Worm (Caenorhabditis elegans): Measurements from ENCODE around the gene ZK512.11.

The ZK512.11 gene

DNA sequence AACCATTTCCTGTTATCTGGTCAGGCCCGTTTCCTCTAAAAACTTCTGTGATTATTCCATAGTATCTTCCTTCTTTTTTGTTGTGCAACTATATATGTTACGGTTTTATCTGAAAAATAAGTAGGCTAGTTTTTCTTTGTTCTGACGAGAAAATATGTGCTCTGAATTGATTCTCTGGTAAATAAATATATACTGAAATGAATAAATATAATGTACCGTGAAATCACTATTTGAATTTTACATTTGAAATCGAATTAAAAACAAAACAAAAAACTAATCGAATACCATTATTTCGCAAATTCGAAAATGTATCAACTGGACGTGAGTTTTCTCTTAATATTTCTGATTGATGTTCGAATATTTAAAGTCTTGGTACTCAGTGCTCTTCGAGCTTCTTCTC is 13.4 kb upstream of the ZK512.11 start, which contains the start of gene ZK512.10:
Gene ZK512.10 (plus strand): TSS at position 301 of the 400 bp plus-strand sequence.
- TF ChIP-seq B0310.2 (tag; optimal IDR thresholded peaks at IDR 0.05) (no peak), flt-1 (GFP tag; IDR thresholded peaks at IDR 0.05) (no peak), hmbx-1 (tag; optimal IDR thresholded peaks at IDR 0.05) (no peak), ceh-13 (GFP tag; optimal IDR thresholded peaks at IDR 0.05) (no peak), aly-1 (tag; optimal IDR thresholded peaks at IDR 0.05) (no peak), scrt-1 (GFP tag; IDR thresholded peaks at IDR 0.05) (no peak), F13C5.2 (tag; optimal IDR thresholded peaks at IDR 0.05) (no peak)

ce11 chrIII:9136587-9136986 is 7.4 kb upstream of the ZK512.11 start, which contains the start of gene eat-4:
Gene eat-4 (plus strand): TSS chrIII:9136887.
- TF ChIP-seq tra-4 (tag; optimal IDR thresholded peaks at IDR 0.05) = no peak
- TF ChIP-seq hmg-4 (GFP tag; optimal IDR thresholded peaks at IDR 0.05) = no peak
- no peak for TF ChIP-seq flt-1 (GFP tag; IDR thresholded peaks at IDR 0.05)
- no peak for TF ChIP-seq B0310.2 (tag; optimal IDR thresholded peaks at IDR 0.05)
- TF ChIP-seq scrt-1 (GFP tag; IDR thresholded peaks at IDR 0.05) = no peak
- no peak for TF ChIP-seq tbx-37 (GFP tag; conservative IDR thresholded peaks at IDR 0.05)
- no peak for TF ChIP-seq ceh-36 (tag; optimal IDR thresholded peaks at IDR 0.05)
- no peak for TF ChIP-seq ceh-13 (GFP tag; optimal IDR thresholded peaks at IDR 0.05)
- TF ChIP-seq aly-1 (tag; optimal IDR thresholded peaks at IDR 0.05) = no peak
- no peak for TF ChIP-seq sea-1 (GFP tag; conservative IDR thresholded peaks at IDR 0.05)
- TF ChIP-seq tbx-11 (GFP tag; IDR thresholded peaks at IDR 0.05) = no peak
- no peak for TF ChIP-seq F13C5.2 (tag; optimal IDR thresholded peaks at IDR 0.05)
- TF ChIP-seq hmbx-1 (tag; optimal IDR thresholded peaks at IDR 0.05) = no peak
- no peak for TF ChIP-seq hnd-1 (tag; optimal IDR thresholded peaks at IDR 0.05)
- TF ChIP-seq ama-1 (optimal IDR thresholded peaks at IDR 0.05) = no peak
- no peak for TF ChIP-seq ets-7 (tag; optimal IDR thresholded peaks at IDR 0.05)
- TF ChIP-seq pes-1 (GFP tag; IDR thresholded peaks at IDR 0.05) = no peak

ce11 chrIII:9138601-9139000 is 5.4 kb upstream of the ZK512.11 start, which contains the start of gene ZK512.7:
Gene ZK512.7 (minus strand): TSS chrIII:9138701.
- TF ChIP-seq ceh-13 (GFP tag; optimal IDR thresholded peaks at IDR 0.05) = no peak
- TF ChIP-seq aly-1 (tag; optimal IDR thresholded peaks at IDR 0.05) = no peak
- no peak for TF ChIP-seq hnd-1 (tag; optimal IDR thresholded peaks at IDR 0.05)
- TF ChIP-seq pes-1 (GFP tag; IDR thresholded peaks at IDR 0.05) = no peak
- TF ChIP-seq F13C5.2 (tag; optimal IDR thresholded peaks at IDR 0.05) = no peak

- TF ChIP-seq ceh-13 (GFP tag; optimal IDR thresholded peaks at IDR 0.05) (no peak), pes-1 (GFP tag; IDR thresholded peaks at IDR 0.05) (no peak), B0310.2 (tag; optimal IDR thresholded peaks at IDR 0.05) (no peak), sea-1 (GFP tag; conservative IDR thresholded peaks at IDR 0.05) (no peak), hmbx-1 (tag; optimal IDR thresholded peaks at IDR 0.05) (no peak), F13C5.2 (tag; optimal IDR thresholded peaks at IDR 0.05) (no peak), ceh-36 (tag; optimal IDR thresholded peaks at IDR 0.05) (no peak), aly-1 (tag; optimal IDR thresholded peaks at IDR 0.05) (no peak), scrt-1 (GFP tag; IDR thresholded peaks at IDR 0.05) (no peak), tbx-37 (GFP tag; conservative IDR thresholded peaks at IDR 0.05) (no peak), tra-4 (tag; optimal IDR thresholded peaks at IDR 0.05) (no peak), hmg-4 (GFP tag; optimal IDR thresholded peaks at IDR 0.05) (no peak), ama-1 (optimal IDR thresholded peaks at IDR 0.05) (no peak), tbx-11 (GFP tag; IDR thresholded peaks at IDR 0.05) (no peak), hnd-1 (tag; optimal IDR thresholded peaks at IDR 0.05) (no peak), flt-1 (GFP tag; IDR thresholded peaks at IDR 0.05) (no peak)
Measured at ce11 chrIII:9144744-9145390, 856 bp downstream of the ZK512.11 start, which contains the start of the genes ZK512.2 and ZK512.4. Gene ZK512.2 (minus strand): TSS chrIII:9144794. Gene ZK512.4 (plus strand): TSS chrIII:9145340.

DNA sequence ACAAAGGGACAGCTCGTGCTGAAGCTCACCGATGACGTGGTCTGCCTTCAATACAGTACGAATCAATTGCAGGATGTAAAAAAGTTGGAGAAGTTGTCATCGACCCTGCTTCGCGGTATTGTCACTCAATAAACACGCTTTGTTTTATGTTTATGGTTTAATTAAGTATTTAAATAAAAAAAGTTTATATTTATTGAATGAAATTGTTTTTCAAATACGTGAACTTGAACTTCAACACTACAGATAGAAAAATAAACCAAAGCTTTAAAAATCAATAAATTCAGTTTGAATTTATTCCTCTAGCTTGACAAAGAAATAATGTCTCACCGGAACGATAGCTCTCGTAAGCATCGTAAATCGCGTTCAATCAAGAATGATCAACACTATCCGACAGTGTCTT is 1.8 kb downstream of the ZK512.11 start, which contains the start of gene ZK512.8:
Gene ZK512.8 (plus strand): TSS at position 301 of the 400 bp plus-strand sequence.
- TF ChIP-seq pes-1 (GFP tag; IDR thresholded peaks at IDR 0.05) (no peak), ets-7 (tag; optimal IDR thresholded peaks at IDR 0.05) (no peak), hmbx-1 (tag; optimal IDR thresholded peaks at IDR 0.05) (no peak), hmg-4 (GFP tag; optimal IDR thresholded peaks at IDR 0.05) (no peak), ceh-36 (tag; optimal IDR thresholded peaks at IDR 0.05) (no peak), tbx-11 (GFP tag; IDR thresholded peaks at IDR 0.05) (no peak), tra-4 (tag; optimal IDR thresholded peaks at IDR 0.05) (no peak), ama-1 (optimal IDR thresholded peaks at IDR 0.05) (no peak), aly-1 (tag; optimal IDR thresholded peaks at IDR 0.05) (no peak), ceh-13 (GFP tag; optimal IDR thresholded peaks at IDR 0.05) (no peak), hnd-1 (tag; optimal IDR thresholded peaks at IDR 0.05) (no peak), F13C5.2 (tag; optimal IDR thresholded peaks at IDR 0.05) (no peak), scrt-1 (GFP tag; IDR thresholded peaks at IDR 0.05) (no peak), tbx-37 (GFP tag; conservative IDR thresholded peaks at IDR 0.05) (no peak)

DNA sequence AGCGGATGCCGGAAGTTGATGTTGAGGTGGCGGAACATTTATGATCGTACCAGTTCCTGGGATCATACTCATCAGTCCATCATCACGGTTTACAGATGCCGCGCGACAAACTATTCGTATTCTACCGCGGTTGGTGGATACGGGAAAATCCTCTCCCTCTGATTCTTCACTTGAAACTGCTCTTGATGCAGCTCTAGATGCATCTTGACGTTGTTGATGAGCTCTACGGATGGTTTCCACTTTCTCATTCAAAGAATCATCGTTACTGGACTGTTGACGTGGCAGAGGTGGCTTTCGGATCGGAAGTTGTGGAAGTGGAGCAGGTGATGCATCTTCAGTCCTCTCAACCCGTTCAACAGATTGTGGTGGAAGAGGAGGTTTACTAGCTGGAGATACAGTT is 5.1 kb downstream of the ZK512.11 start:
- TF ChIP-seq hnd-1 (tag; optimal IDR thresholded peaks at IDR 0.05) (no peak), scrt-1 (GFP tag; IDR thresholded peaks at IDR 0.05) (no peak), tra-4 (tag; optimal IDR thresholded peaks at IDR 0.05) (no peak), tbx-11 (GFP tag; IDR thresholded peaks at IDR 0.05) (no peak), ets-7 (tag; optimal IDR thresholded peaks at IDR 0.05) (no peak), tbx-37 (GFP tag; conservative IDR thresholded peaks at IDR 0.05) (no peak)

DNA sequence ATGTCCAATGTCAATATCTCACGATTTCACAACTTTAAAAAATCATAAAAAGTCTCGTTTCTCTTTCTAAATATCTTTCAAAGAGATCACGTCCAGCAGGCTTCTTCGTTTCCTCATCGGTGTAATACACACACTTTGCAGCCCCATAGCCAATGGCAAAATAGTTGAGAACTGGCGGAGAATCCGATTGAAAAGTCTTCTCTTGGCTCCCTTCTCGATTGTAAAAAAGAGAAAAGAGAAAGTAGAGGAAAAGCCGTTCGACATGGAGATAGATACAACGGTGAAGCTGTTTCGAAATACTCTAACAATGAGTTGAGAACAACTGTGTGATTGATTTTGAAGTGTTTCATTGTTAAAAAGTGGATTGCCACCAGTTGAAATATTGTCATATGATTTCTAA is 7.8 kb downstream of the ZK512.11 start:
- no peak for TF ChIP-seq pes-1 (GFP tag; IDR thresholded peaks at IDR 0.05)
- TF ChIP-seq scrt-1 (GFP tag; IDR thresholded peaks at IDR 0.05) = no peak
- no peak for TF ChIP-seq sea-1 (GFP tag; conservative IDR thresholded peaks at IDR 0.05)
- TF ChIP-seq tbx-11 (GFP tag; IDR thresholded peaks at IDR 0.05) = no peak
- no peak for TF ChIP-seq hmbx-1 (tag; optimal IDR thresholded peaks at IDR 0.05)

DNA sequence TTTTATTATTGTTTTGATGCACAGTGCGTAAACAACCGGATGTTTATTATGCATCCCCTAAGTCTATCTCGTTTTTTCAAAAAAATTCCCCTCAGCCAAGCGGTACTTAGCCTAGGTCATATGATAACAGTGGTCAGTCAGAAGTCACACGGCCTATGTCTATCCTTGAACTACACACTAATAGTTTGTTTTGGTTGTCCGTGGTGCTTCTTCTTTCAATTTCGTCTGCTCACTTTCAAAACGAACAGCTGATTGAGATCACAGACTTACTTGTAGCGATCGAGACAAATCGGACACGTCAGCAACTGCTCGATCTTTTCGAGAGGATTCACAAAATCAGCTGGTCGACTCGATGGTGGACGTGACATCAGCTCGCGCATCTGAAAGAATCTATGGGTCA is 8.9 kb downstream of the ZK512.11 start:
- TF ChIP-seq hmg-4 (GFP tag; optimal IDR thresholded peaks at IDR 0.05) = no peak
- no peak for TF ChIP-seq flt-1 (GFP tag; IDR thresholded peaks at IDR 0.05)
- no peak for TF ChIP-seq B0310.2 (tag; optimal IDR thresholded peaks at IDR 0.05)
- TF ChIP-seq F13C5.2 (tag; optimal IDR thresholded peaks at IDR 0.05) = no peak
- TF ChIP-seq tbx-37 (GFP tag; conservative IDR thresholded peaks at IDR 0.05) = no peak
- TF ChIP-seq ceh-13 (GFP tag; optimal IDR thresholded peaks at IDR 0.05) = no peak
- no peak for TF ChIP-seq scrt-1 (GFP tag; IDR thresholded peaks at IDR 0.05)
- no peak for TF ChIP-seq tra-4 (tag; optimal IDR thresholded peaks at IDR 0.05)
- TF ChIP-seq aly-1 (tag; optimal IDR thresholded peaks at IDR 0.05) = no peak
- TF ChIP-seq ceh-36 (tag; optimal IDR thresholded peaks at IDR 0.05) = no peak
- no peak for TF ChIP-seq ama-1 (optimal IDR thresholded peaks at IDR 0.05)
- no peak for TF ChIP-seq hmbx-1 (tag; optimal IDR thresholded peaks at IDR 0.05)
- TF ChIP-seq tbx-11 (GFP tag; IDR thresholded peaks at IDR 0.05) = no peak
- TF ChIP-seq ets-7 (tag; optimal IDR thresholded peaks at IDR 0.05) = no peak
- TF ChIP-seq pes-1 (GFP tag; IDR thresholded peaks at IDR 0.05) = no peak
- TF ChIP-seq hnd-1 (tag; optimal IDR thresholded peaks at IDR 0.05) = no peak
- TF ChIP-seq sea-1 (GFP tag; conservative IDR thresholded peaks at IDR 0.05) = no peak

Data from whole organism, early embryonic.